Fruit fly (Drosophila melanogaster) whole organism, embryonic: ENCODE data around the gene CG17121.

Source experiments
- Adf1 ChIP-seq: fragments of 200-800 bp; sonication (Bioruptor generic); IDR thresholded peaks from 2 replicates; pipeline ENCODE4 v1.3.6; 2022; ENCODE audit warnings: missing biosample characterization, missing genetic modification characterization
- CG10147 ChIP-seq: fragments of 200-800 bp; sonication (Bioruptor generic); optimal IDR thresholded peaks from 2 replicates; lab custom pipeline; 2019; ENCODE audit warnings: missing biosample characterization, mild to moderate bottlenecking, missing genetic modification characterization, moderate library complexity
- CG10267 ChIP-seq: fragments of 200-800 bp; sonication (Bioruptor generic); optimal IDR thresholded peaks from 2 replicates; lab custom pipeline; 2018; ENCODE audit warnings: missing biosample characterization, mild to moderate bottlenecking, missing genetic modification characterization, moderate library complexity
- CG10543 ChIP-seq: fragments of 200-800 bp; sonication (Bioruptor generic); optimal IDR thresholded peaks from 3 replicates; lab custom pipeline; 2017; ENCODE audit warnings: missing biosample characterization, mild to moderate bottlenecking, missing genetic modification characterization, moderate library complexity
- CG10979 ChIP-seq: fragments of 200-800 bp; sonication (Bioruptor generic); optimal IDR thresholded peaks from 2 replicates; lab custom pipeline; 2018; ENCODE audit warnings: missing biosample characterization, mild to moderate bottlenecking, missing genetic modification characterization, moderate library complexity
- CG11456 ChIP-seq: fragments of 200-800 bp; sonication (Bioruptor generic); IDR thresholded peaks from 3 replicates; pipeline ENCODE4 v1.3.6; 2022; ENCODE audit warnings: missing biosample characterization, missing genetic modification characterization
- CG11695 ChIP-seq: fragments of 200-800 bp; sonication (Bioruptor generic); IDR thresholded peaks from 3 replicates; pipeline ENCODE4 v1.3.6; 2022; ENCODE audit warnings: missing biosample characterization, missing genetic modification characterization
- CG12219 ChIP-seq: fragments of 200-800 bp; sonication (Bioruptor generic); optimal IDR thresholded peaks from 3 replicates; lab custom pipeline; 2018; ENCODE audit warnings: missing biosample characterization, mild to moderate bottlenecking, missing genetic modification characterization
- CG12391 ChIP-seq: fragments of 200-800 bp; sonication (Bioruptor generic); optimal IDR thresholded peaks from 3 replicates; lab custom pipeline; 2018; ENCODE audit warnings: missing biosample characterization, mild to moderate bottlenecking, missing genetic modification characterization, moderate library complexity
- CG12769 ChIP-seq: fragments of 200-800 bp; sonication (Bioruptor generic); optimal IDR thresholded peaks from 2 replicates; lab custom pipeline; 2019; ENCODE audit warnings: missing biosample characterization, mild to moderate bottlenecking, missing genetic modification characterization, moderate library complexity
- CG13123 ChIP-seq: fragments of 200-800 bp; sonication (Bioruptor generic); optimal IDR thresholded peaks from 2 replicates; lab custom pipeline; 2016; ENCODE audit warnings: missing biosample characterization, missing genetic modification characterization
- CG13624 ChIP-seq: fragments of 200-800 bp; sonication (Bioruptor generic); optimal IDR thresholded peaks from 2 replicates; lab custom pipeline; 2016; ENCODE audit warnings: missing biosample characterization, missing genetic modification characterization
- CG15479 ChIP-seq: fragments of 200-800 bp; sonication (Bioruptor generic); optimal IDR thresholded peaks from 3 replicates; lab custom pipeline; 2019; ENCODE audit warnings: missing biosample characterization, mild to moderate bottlenecking, missing genetic modification characterization, moderate library complexity
- CG18262 ChIP-seq: fragments of 200-800 bp; optimal IDR thresholded peaks from 3 replicates; lab custom pipeline; 2019; ENCODE audit warnings: missing biosample characterization, mild to moderate bottlenecking, missing genetic modification characterization, moderate library complexity
- CG2120 ChIP-seq: fragments of 200-800 bp; sonication (Bioruptor generic); optimal IDR thresholded peaks from 3 replicates; lab custom pipeline; 2016; ENCODE audit warnings: missing biosample characterization, missing genetic modification characterization
- CG3163 ChIP-seq: fragments of 200-800 bp; sonication (Bioruptor generic); optimal IDR thresholded peaks from 3 replicates; lab custom pipeline; 2016; ENCODE audit warnings: missing biosample characterization, missing genetic modification characterization
- CG5245 ChIP-seq: fragments of 200-800 bp; sonication (Bioruptor generic); optimal IDR thresholded peaks from 3 replicates; lab custom pipeline; 2016; ENCODE audit warnings: missing biosample characterization, missing genetic modification characterization
- CG6272 ChIP-seq: fragments of 200-800 bp; sonication (Bioruptor generic); IDR thresholded peaks from 2 replicates; pipeline ENCODE4 v1.3.6; 2022; ENCODE audit warnings: missing biosample characterization, missing genetic modification characterization
- CG6791 ChIP-seq: fragments of 200-800 bp; sonication (Bioruptor generic); IDR thresholded peaks from 3 replicates; pipeline ENCODE4 v1.3.6; 2022; ENCODE audit warnings: missing biosample characterization, missing genetic modification characterization; ENCODE audit not compliant: partially characterized antibody
- CG7745 ChIP-seq: fragments of 200-800 bp; sonication (Bioruptor generic); optimal IDR thresholded peaks from 2 replicates; lab custom pipeline; 2018; ENCODE audit warnings: missing biosample characterization, mild to moderate bottlenecking, missing genetic modification characterization, moderate library complexity
- CG8388 ChIP-seq: fragments of 200-800 bp; sonication (Bioruptor generic); optimal IDR thresholded peaks from 2 replicates; lab custom pipeline; 2019; ENCODE audit warnings: missing biosample characterization, mild to moderate bottlenecking, missing genetic modification characterization, moderate library complexity
- CHES-1-like ChIP-seq: fragments of 200-800 bp; sonication (Bioruptor generic); optimal IDR thresholded peaks from 2 replicates; lab custom pipeline; 2016; ENCODE audit warnings: missing biosample characterization, missing genetic modification characterization
- CTCF ChIP-seq: fragments of 200-800 bp; sonication (Bioruptor generic); optimal IDR thresholded peaks from 2 replicates; lab custom pipeline; 2017; ENCODE audit warnings: missing biosample characterization, mild to moderate bottlenecking, missing genetic modification characterization, moderate library complexity
- D ChIP-seq, 2 experiments: fragments of 200-800 bp in 1 of 2; fragments of >200 bp in 1 of 2; sonication (Bioruptor generic) in 1 of 2; optimal IDR thresholded peaks; 2 replicates in 1 of 2; 3 replicates in 1 of 2; lab custom pipeline; 2017; ENCODE audit warnings: mild to moderate bottlenecking in 1 of 2, missing biosample characterization in 1 of 2, missing genetic modification characterization in 1 of 2, missing genetic modification reagents in 1 of 2
- D19A ChIP-seq: fragments of 200-800 bp; optimal IDR thresholded peaks from 3 replicates; lab custom pipeline; 2019; ENCODE audit warnings: missing biosample characterization, mild to moderate bottlenecking, missing genetic modification characterization, moderate library complexity
- Hand ChIP-seq: fragments of 200-800 bp; sonication (Bioruptor generic); optimal IDR thresholded peaks from 2 replicates; lab custom pipeline; 2017; ENCODE audit warnings: mild to moderate bottlenecking, missing biosample characterization, missing genetic modification reagents, missing genetic modification characterization
- Hey ChIP-seq: fragments of 200-800 bp; sonication (Bioruptor generic); optimal IDR thresholded peaks from 3 replicates; lab custom pipeline; 2018; ENCODE audit warnings: missing biosample characterization, mild to moderate bottlenecking, missing genetic modification characterization
- Mad ChIP-seq: fragments of 200-800 bp; sonication (Bioruptor generic); optimal IDR thresholded peaks from 2 replicates; lab custom pipeline; 2016; ENCODE audit warnings: missing biosample characterization, missing genetic modification characterization
- Mes4 ChIP-seq: fragments of 200-800 bp; sonication (Bioruptor generic); optimal IDR thresholded peaks from 2 replicates; lab custom pipeline; 2016; ENCODE audit warnings: missing biosample characterization, missing genetic modification characterization
- bigmax ChIP-seq: fragments of 200-800 bp; sonication (Bioruptor generic); optimal IDR thresholded peaks from 2 replicates; lab custom pipeline; 2018; ENCODE audit warnings: missing biosample characterization, mild to moderate bottlenecking, missing genetic modification characterization
- chm ChIP-seq: fragments of 200-800 bp; sonication (Bioruptor generic); IDR thresholded peaks from 2 replicates; pipeline ENCODE4 v1.3.6; 2022; ENCODE audit warnings: missing biosample characterization, missing genetic modification characterization
- dan ChIP-seq: fragments of 200-800 bp; sonication (Bioruptor generic); IDR thresholded peaks from 2 replicates; pipeline ENCODE4 v1.3.6; 2022; ENCODE audit warnings: missing biosample characterization, missing genetic modification characterization
- dmrt11E ChIP-seq: fragments of 200-800 bp; sonication (Bioruptor generic); optimal IDR thresholded peaks from 3 replicates; lab custom pipeline; 2018; ENCODE audit warnings: missing biosample characterization, mild to moderate bottlenecking, missing genetic modification characterization, moderate library complexity
- fd102C ChIP-seq: fragments of 200-800 bp; sonication (Bioruptor generic); optimal IDR thresholded peaks from 2 replicates; lab custom pipeline; 2018; ENCODE audit warnings: missing biosample characterization, mild to moderate bottlenecking, missing genetic modification characterization, moderate library complexity
- fd3F ChIP-seq: fragments of 200-800 bp; sonication (Bioruptor generic); optimal IDR thresholded peaks from 2 replicates; lab custom pipeline; 2018; ENCODE audit warnings: missing biosample characterization, mild to moderate bottlenecking, missing genetic modification characterization, moderate library complexity
- gce ChIP-seq: fragments of 200-800 bp; sonication (Bioruptor generic); IDR thresholded peaks from 3 replicates; pipeline ENCODE4 v1.3.6; 2022; ENCODE audit warnings: missing biosample characterization, missing genetic modification characterization
- hb ChIP-seq: fragments of 200-800 bp; sonication (Bioruptor generic); IDR thresholded peaks from 3 replicates; pipeline ENCODE4 v1.3.6; 2022; ENCODE audit warnings: missing biosample characterization, missing genetic modification characterization; ENCODE audit not compliant: partially characterized antibody
- lola ChIP-seq, 3 experiments: fragments of >200 bp in 2 of 3; fragments of 200-800 bp in 1 of 3; sonication (Bioruptor generic) in 1 of 3; optimal IDR thresholded peaks; 2 replicates each; lab custom pipeline; 2017 to 2019; ENCODE audit warnings: missing biosample characterization in 3 of 3, missing genetic modification characterization in 3 of 3, mild to moderate bottlenecking in 1 of 3, moderate library complexity in 1 of 3
- mirr ChIP-seq: fragments of 200-800 bp; sonication (Bioruptor generic); optimal IDR thresholded peaks from 3 replicates; lab custom pipeline; 2018; ENCODE audit warnings: missing biosample characterization, mild to moderate bottlenecking, missing genetic modification characterization
- pb ChIP-seq: fragments of 200-800 bp; sonication (Bioruptor generic); optimal IDR thresholded peaks from 3 replicates; lab custom pipeline; 2016; ENCODE audit warnings: missing biosample characterization, missing genetic modification characterization
- pnt ChIP-seq: fragments of 200-800 bp; sonication (Bioruptor generic); optimal IDR thresholded peaks from 3 replicates; lab custom pipeline; 2016; ENCODE audit warnings: missing biosample characterization, missing genetic modification characterization
- pzg ChIP-seq: fragments of 200-800 bp; sonication (Bioruptor generic); optimal IDR thresholded peaks from 3 replicates; lab custom pipeline; 2018; ENCODE audit warnings: missing biosample characterization, mild to moderate bottlenecking, missing genetic modification characterization, moderate library complexity
- rib ChIP-seq: fragments of 200-800 bp; sonication (Bioruptor generic); IDR thresholded peaks from 2 replicates; pipeline ENCODE4 v1.3.6; 2022; ENCODE audit warnings: missing biosample characterization, missing genetic modification characterization
- row ChIP-seq: fragments of 200-800 bp; sonication (Bioruptor generic); IDR thresholded peaks from 3 replicates; pipeline ENCODE4 v1.3.6; 2022; ENCODE audit warnings: missing biosample characterization, missing genetic modification characterization
- sens ChIP-seq: fragments of 200-800 bp; sonication (Bioruptor generic); peaks from one replicate; lab custom pipeline; 2016; ENCODE audit warnings: missing biosample characterization, missing genetic modification characterization
- seq ChIP-seq: fragments of 200-800 bp; sonication (Bioruptor generic); IDR thresholded peaks from 2 replicates; pipeline ENCODE4 v1.3.6; 2022; ENCODE audit warnings: missing biosample characterization, missing genetic modification characterization
- shn ChIP-seq: fragments of 200-800 bp; sonication (Bioruptor generic); optimal IDR thresholded peaks from 3 replicates; lab custom pipeline; 2016; ENCODE audit warnings: missing biosample characterization, missing genetic modification characterization
- trem ChIP-seq: fragments of 200-800 bp; optimal IDR thresholded peaks from 3 replicates; lab custom pipeline; 2019; ENCODE audit warnings: missing biosample characterization, mild to moderate bottlenecking, missing genetic modification characterization, moderate library complexity
- unc-4 ChIP-seq: fragments of 200-800 bp; sonication (Bioruptor generic); IDR thresholded peaks from 2 replicates; pipeline ENCODE4 v1.3.6; 2022; ENCODE audit warnings: missing biosample characterization, missing genetic modification characterization; ENCODE audit not compliant: partially characterized antibody
- wdn ChIP-seq: fragments of 200-800 bp; sonication (Bioruptor generic); IDR thresholded peaks from 2 replicates; pipeline ENCODE4 v1.3.6; 2022; ENCODE audit warnings: missing biosample characterization, missing genetic modification characterization

Gene CG17121

dm6 chr3R:23026652-23027427 lies 21.2 kb downstream of the CG17121 start, which contains the start of gene lmd (continued):
- TF ChIP-seq gce (GFP tag; lab: Robert Waterston, UW), result no peak
- TF ChIP-seq Mad (GFP tag; lab: Kevin White, UChicago), result no peak
- TF ChIP-seq CG18262 (tag; lab: Kevin White, UChicago), result peak; percentile 95
- no peak for TF ChIP-seq fd102C (GFP tag; lab: Kevin White, UChicago)
- no peak for TF ChIP-seq Hey
- peak; percentile 79 for TF ChIP-seq Adf1
- TF ChIP-seq shn, result no peak
- no peak for TF ChIP-seq hb (GFP tag; lab: Robert Waterston, UW)
- TF ChIP-seq CG10543 (GFP tag; lab: Kevin White, UChicago), result no peak
- TF ChIP-seq Hand (GFP tag; lab: Kevin White, UChicago), result no peak
- no peak for TF ChIP-seq CG10267 (tag; lab: Kevin White, UChicago)
- peak; percentile 68 for TF ChIP-seq sens
- TF ChIP-seq bigmax (GFP tag; lab: Kevin White, UChicago), result no peak
- no peak for TF ChIP-seq CG11695
- no peak for TF ChIP-seq dan (GFP tag; lab: Robert Waterston, UW)
- TF ChIP-seq rib (GFP tag; lab: Robert Waterston, UW), result no peak
- TF ChIP-seq CG13123 (GFP tag; lab: Kevin White, UChicago), result no peak
- no peak for TF ChIP-seq CG12391 (tag; lab: Kevin White, UChicago)
- no peak for TF ChIP-seq CG11456 (GFP tag; lab: Robert Waterston, UW)
- no peak for TF ChIP-seq CG5245 (GFP tag; lab: Kevin White, UChicago)
- no peak for TF ChIP-seq pnt (GFP tag; lab: Kevin White, UChicago)
- peak in 1 of 3 experiments; percentile 26 for TF ChIP-seq lola (GFP tag; optimal IDR thresholded peaks at IDR 0.05; lab: Kevin White, UChicago)
- TF ChIP-seq CG2120 (GFP tag; lab: Kevin White, UChicago), result no peak
- no peak for TF ChIP-seq CG8388 (GFP tag; lab: Kevin White, UChicago)
- no peak for TF ChIP-seq D (optimal IDR thresholded peaks at IDR 0.05; lab: Kevin White, UChicago)
- no peak for TF ChIP-seq D (GFP tag; optimal IDR thresholded peaks at IDR 0.05; lab: Kevin White, UChicago)
- peak; percentile 74 for TF ChIP-seq CG12769 (tag; lab: Kevin White, UChicago)
- TF ChIP-seq CG12219, result no peak
- TF ChIP-seq Mes4, result no peak
- no peak for TF ChIP-seq CG13624 (GFP tag; lab: Kevin White, UChicago)
- TF ChIP-seq wdn (GFP tag; lab: Robert Waterston, UW), result no peak
- no peak for TF ChIP-seq mirr (GFP tag; lab: Kevin White, UChicago)
- no peak for TF ChIP-seq CHES-1-like (GFP tag; lab: Kevin White, UChicago)
- TF ChIP-seq pb (GFP tag; lab: Kevin White, UChicago), result no peak
- TF ChIP-seq CG3163 (GFP tag; lab: Kevin White, UChicago), result no peak
- TF ChIP-seq CTCF (GFP tag; lab: Kevin White, UChicago), result no peak
- TF ChIP-seq D19A (tag; lab: Kevin White, UChicago), result peak; percentile 11
- no peak for TF ChIP-seq trem
- TF ChIP-seq CG15479 (GFP tag; lab: Kevin White, UChicago), result no peak
- TF ChIP-seq CG6791 (GFP tag; lab: Robert Waterston, UW), result no peak
- TF ChIP-seq fd3F (GFP tag; lab: Kevin White, UChicago), result no peak
- TF ChIP-seq unc-4 (GFP tag; lab: Robert Waterston, UW), result no peak
- 0 out of 3 replicates have a peak, but pooled peaks have one; percentile 7 for TF ChIP-seq row (GFP tag; lab: Robert Waterston, UW)
- TF ChIP-seq CG6272, result no peak
- TF ChIP-seq seq, result no peak
- TF ChIP-seq CG7745 (tag; lab: Kevin White, UChicago), result no peak
- no peak for TF ChIP-seq chm (GFP tag; lab: Robert Waterston, UW)
- TF ChIP-seq pzg (GFP tag; lab: Kevin White, UChicago), result no peak
- TF ChIP-seq CG10979 (tag; lab: Kevin White, UChicago), result peak; percentile 28
- TF ChIP-seq dmrt11E, result peak; percentile 14
- no peak for TF ChIP-seq CG10147
